Worm (Caenorhabditis elegans) whole organism, L4/young adult: ENCODE results near the gene T10G3.8.

Experiments
- dao-5 ChIP-seq: sonication (generic microtip); optimal IDR thresholded peaks from 2 replicates; lab custom pipeline; 2016; ENCODE audit warnings: missing genotype, missing genetic modification characterization, moderate library complexity, missing compliant biosample characterization
- him-1 ChIP-seq: sonication (generic microtip); optimal IDR thresholded peaks from 2 replicates; lab custom pipeline; 2016; ENCODE audit warnings: missing genotype, missing genetic modification reagents, missing genetic modification characterization, missing compliant biosample characterization

DNA sequence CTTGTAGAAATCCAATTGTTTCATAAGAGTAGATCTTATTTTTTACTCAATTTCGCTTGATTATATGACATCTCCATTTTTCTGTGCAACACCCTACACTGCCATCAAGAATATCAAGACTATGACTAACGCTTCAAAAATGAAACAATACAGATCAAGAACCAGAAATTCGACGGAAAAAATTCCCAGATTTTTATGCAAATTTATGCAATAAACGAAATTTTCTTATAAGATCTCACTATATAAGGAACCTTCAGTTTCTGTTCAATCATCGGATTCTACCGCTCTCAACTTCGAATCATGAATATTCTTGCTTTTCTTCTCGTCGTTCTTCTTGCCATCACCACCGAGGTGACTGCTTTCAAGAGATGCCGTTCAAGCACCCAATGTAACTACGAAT is 30.1 kb upstream of the T10G3.8 start, which contains the start of gene R11G10.4:
- no peak for TF ChIP-seq him-1 (tag; lab: Kevin White, UChicago)
- TF ChIP-seq dao-5 = no peak
